Worm (Caenorhabditis elegans) whole organism, L2 larva: ENCODE data around the gene nhr-5.

Experiments
- alr-1 ChIP-seq: fragments of 150-350 bp; optimal IDR thresholded peaks from 2 replicates; lab custom pipeline; 2014; ENCODE audit warnings: missing biosample characterization, missing genetic modification characterization
- blmp-1 ChIP-seq: sonication (generic microtip); optimal IDR thresholded peaks from 2 replicates; lab custom pipeline; 2017; ENCODE audit warnings: missing genetic modification characterization, mild to moderate bottlenecking, missing compliant biosample characterization, antibody characterized with exemption, moderate library complexity; ENCODE audit not compliant: insufficient read depth
- elt-3 ChIP-seq: sonication (generic microtip); optimal IDR thresholded peaks from 2 replicates; lab custom pipeline; 2017; ENCODE audit warnings: missing biosample characterization, missing genetic modification characterization
- gmeb-1 ChIP-seq: fragments of 150-350 bp; optimal IDR thresholded peaks from 2 replicates; lab custom pipeline; 2014; ENCODE audit warnings: missing biosample characterization, missing genetic modification characterization
- lin-39 ChIP-seq: fragments of 150-350 bp; optimal IDR thresholded peaks from 2 replicates; lab custom pipeline; 2014; ENCODE audit warnings: missing biosample characterization, missing genetic modification reagents, missing genetic modification characterization
- lsy-2 ChIP-seq, 2 experiments: fragments of 150-350 bp in 1 of 2; sonication (generic microtip) in 1 of 2; optimal IDR thresholded peaks; 2 replicates each; lab custom pipeline; 2014 to 2017; ENCODE audit warnings: missing biosample characterization in 2 of 2, missing genetic modification characterization in 2 of 2
- mab-5 ChIP-seq: fragments of 150-350 bp; optimal IDR thresholded peaks from 2 replicates; lab custom pipeline; 2014; ENCODE audit warnings: missing biosample characterization, missing genetic modification characterization
- nhr-10 ChIP-seq: sonication (generic microtip); optimal IDR thresholded peaks from 2 replicates; lab custom pipeline; 2017; ENCODE audit warnings: missing biosample characterization, missing genetic modification characterization

DNA sequence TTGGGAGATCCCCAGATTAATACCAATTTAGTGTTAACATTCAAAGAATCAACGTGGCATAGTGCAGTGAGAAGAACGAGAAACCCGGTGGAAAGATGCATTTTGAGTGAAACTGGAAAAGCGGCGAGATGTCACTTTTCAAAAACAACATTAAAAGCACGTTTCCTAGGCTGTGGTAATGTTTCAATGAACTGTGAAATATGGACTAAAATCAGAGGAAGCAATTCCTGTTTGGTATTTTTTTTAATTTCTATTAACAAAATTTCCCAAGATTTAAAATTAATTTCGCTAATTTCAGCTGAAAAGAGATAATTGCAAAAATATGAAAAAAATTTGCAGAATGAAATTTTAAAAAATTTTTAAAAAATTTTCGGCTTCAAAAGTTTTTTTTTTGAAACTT lies 41.2 kb downstream of the nhr-5 start, which contains the start of gene Y73F8A.22:
- TF ChIP-seq elt-3, result no peak
- TF ChIP-seq blmp-1, result no peak
- TF ChIP-seq alr-1, result no peak
- no peak for TF ChIP-seq lin-39 (tag; lab: Kevin White, UChicago)
- TF ChIP-seq nhr-10 (tag; lab: Kevin White, UChicago), result no peak
- TF ChIP-seq mab-5 (tag; lab: Kevin White, UChicago), result no peak
- TF ChIP-seq lsy-2 (tag; optimal IDR thresholded peaks at IDR 0.05; lab: Kevin White, UChicago), result no peak
- no peak for TF ChIP-seq gmeb-1 (tag; lab: Kevin White, UChicago)
